Fruit fly (Drosophila melanogaster) whole organism, embryonic: Measurements from ENCODE around the gene Fbp1.

Source experiments
- ATbp ChIP-seq: fragments of 200-800 bp; sonication (Bioruptor generic); optimal IDR thresholded peaks from 2 replicates; lab custom pipeline; 2017; ENCODE audit warnings: missing biosample characterization, mild to moderate bottlenecking, missing genetic modification characterization, missing genetic modification reagents
- Adf1 ChIP-seq: fragments of 200-800 bp; sonication (Bioruptor generic); IDR thresholded peaks from 2 replicates; pipeline ENCODE4 v1.3.6; 2022; ENCODE audit warnings: missing biosample characterization, missing genetic modification characterization
- CG11696 ChIP-seq: fragments of 200-800 bp; sonication (Bioruptor generic); IDR thresholded peaks from 2 replicates; pipeline ENCODE4 v1.3.6; 2022; ENCODE audit warnings: missing biosample characterization, missing genetic modification characterization
- CG12391 ChIP-seq: fragments of 200-800 bp; sonication (Bioruptor generic); optimal IDR thresholded peaks from 3 replicates; lab custom pipeline; 2018; ENCODE audit warnings: missing biosample characterization, mild to moderate bottlenecking, missing genetic modification characterization, moderate library complexity
- CG13123 ChIP-seq: fragments of 200-800 bp; sonication (Bioruptor generic); optimal IDR thresholded peaks from 2 replicates; lab custom pipeline; 2016; ENCODE audit warnings: missing biosample characterization, missing genetic modification characterization
- CG14014 ChIP-seq: fragments of 200-800 bp; sonication (Bioruptor generic); IDR thresholded peaks from 2 replicates; pipeline ENCODE4 v1.3.6; 2022; ENCODE audit warnings: missing biosample characterization, missing genetic modification characterization
- CG14710 ChIP-seq: fragments of 200-800 bp; sonication (Bioruptor generic); optimal IDR thresholded peaks from 3 replicates; lab custom pipeline; 2019; ENCODE audit warnings: missing biosample characterization, mild to moderate bottlenecking, missing genetic modification characterization, moderate library complexity
- CG15269 ChIP-seq: fragments of 200-800 bp; sonication (Bioruptor generic); optimal IDR thresholded peaks from 2 replicates; lab custom pipeline; 2018; ENCODE audit warnings: missing biosample characterization, mild to moderate bottlenecking, missing genetic modification characterization, moderate library complexity
- CG16813 ChIP-seq: fragments of 200-800 bp; sonication (Bioruptor generic); IDR thresholded peaks from 3 replicates; pipeline ENCODE4 v1.3.6; 2022; ENCODE audit warnings: missing biosample characterization, missing genetic modification characterization; ENCODE audit not compliant: partially characterized antibody
- CG17186 ChIP-seq: fragments of 200-800 bp; sonication (Bioruptor generic); optimal IDR thresholded peaks from 3 replicates; lab custom pipeline; 2017; ENCODE audit warnings: missing biosample characterization, missing genetic modification reagents, missing genetic modification characterization
- CG1792 ChIP-seq: fragments of 200-800 bp; sonication (Bioruptor generic); optimal IDR thresholded peaks from 2 replicates; lab custom pipeline; 2016; ENCODE audit warnings: missing biosample characterization, missing genetic modification characterization
- CG2120 ChIP-seq: fragments of 200-800 bp; sonication (Bioruptor generic); optimal IDR thresholded peaks from 3 replicates; lab custom pipeline; 2016; ENCODE audit warnings: missing biosample characterization, missing genetic modification characterization
- CG2678 ChIP-seq: fragments of 200-800 bp; sonication (Bioruptor generic); optimal IDR thresholded peaks from 3 replicates; lab custom pipeline; 2019; ENCODE audit warnings: missing biosample characterization, mild to moderate bottlenecking, missing genetic modification characterization, moderate library complexity
- CG2889 ChIP-seq: fragments of 200-800 bp; sonication (Bioruptor generic); IDR thresholded peaks from 3 replicates; pipeline ENCODE4 v1.3.6; 2022; ENCODE audit warnings: missing biosample characterization, missing genetic modification characterization
- CG5180 ChIP-seq: fragments of 200-800 bp; sonication (Bioruptor generic); optimal IDR thresholded peaks from 3 replicates; lab custom pipeline; 2017; ENCODE audit warnings: missing biosample characterization, missing genetic modification characterization, mild to moderate bottlenecking, moderate library complexity, missing genetic modification reagents
- CG6683 ChIP-seq: fragments of 200-800 bp; sonication (Bioruptor generic); optimal IDR thresholded peaks from 2 replicates; lab custom pipeline; 2017; ENCODE audit warnings: missing biosample characterization, mild to moderate bottlenecking, missing genetic modification characterization, missing genetic modification reagents
- CG6791 ChIP-seq: fragments of 200-800 bp; sonication (Bioruptor generic); IDR thresholded peaks from 3 replicates; pipeline ENCODE4 v1.3.6; 2022; ENCODE audit warnings: missing biosample characterization, missing genetic modification characterization; ENCODE audit not compliant: partially characterized antibody
- CG6854 ChIP-seq: fragments of 200-800 bp; sonication (Bioruptor generic); optimal IDR thresholded peaks from 3 replicates; lab custom pipeline; 2017; ENCODE audit warnings: missing biosample characterization, mild to moderate bottlenecking, missing genetic modification characterization
- CG7963 ChIP-seq: fragments of 200-800 bp; sonication (Bioruptor generic); IDR thresholded peaks from 3 replicates; pipeline ENCODE4 v1.3.6; 2022; ENCODE audit warnings: missing biosample characterization, missing genetic modification characterization; ENCODE audit not compliant: partially characterized antibody
- CG9817 ChIP-seq: fragments of 200-800 bp; sonication (Bioruptor generic); optimal IDR thresholded peaks from 2 replicates; lab custom pipeline; 2018; ENCODE audit warnings: missing biosample characterization, mild to moderate bottlenecking, missing genetic modification characterization, moderate library complexity
- CoRest ChIP-seq: fragments of 200-800 bp; sonication (Bioruptor generic); optimal IDR thresholded peaks from 3 replicates; lab custom pipeline; 2018; ENCODE audit warnings: missing biosample characterization, mild to moderate bottlenecking, missing genetic modification characterization, moderate library complexity
- Dll ChIP-seq: fragments of 200-800 bp; sonication (Bioruptor generic); IDR thresholded peaks from 4 replicates; pipeline ENCODE4 v1.3.6; 2022; ENCODE audit warnings: missing biosample characterization, missing genetic modification characterization; ENCODE audit not compliant: partially characterized antibody
- HLH4C ChIP-seq: fragments of 200-800 bp; sonication (Bioruptor generic); IDR thresholded peaks from 3 replicates; pipeline ENCODE4 v1.3.6; 2022; ENCODE audit warnings: missing biosample characterization, missing genetic modification characterization; ENCODE audit not compliant: partially characterized antibody
- Hr39 ChIP-seq: fragments of >200 bp; optimal IDR thresholded peaks from 2 replicates; lab custom pipeline; 2017
- MBD-R2 ChIP-seq: fragments of 200-800 bp; sonication (Bioruptor generic); IDR thresholded peaks from 2 replicates; pipeline ENCODE4 v1.3.6; 2022; ENCODE audit warnings: missing biosample characterization, missing genetic modification characterization
- Mrtf ChIP-seq: fragments of 200-800 bp; sonication (Bioruptor generic); IDR thresholded peaks from 3 replicates; pipeline ENCODE4 v1.3.6; 2022; ENCODE audit warnings: missing biosample characterization, missing genetic modification characterization
- Myb ChIP-seq: fragments of 200-800 bp; sonication (Bioruptor generic); optimal IDR thresholded peaks from 2 replicates; lab custom pipeline; 2016; ENCODE audit warnings: missing biosample characterization, missing genetic modification characterization
- NFAT ChIP-seq: fragments of 200-800 bp; sonication (Bioruptor generic); IDR thresholded peaks from 2 replicates; pipeline ENCODE4 v1.3.6; 2022; ENCODE audit warnings: missing biosample characterization, missing genetic modification characterization
- Oli ChIP-seq: fragments of 200-800 bp; sonication (Bioruptor generic); optimal IDR thresholded peaks from 2 replicates; lab custom pipeline; 2018; ENCODE audit warnings: missing biosample characterization, mild to moderate bottlenecking, missing genetic modification characterization, moderate library complexity
- Optix ChIP-seq: fragments of 200-800 bp; sonication (Bioruptor generic); IDR thresholded peaks from 3 replicates; pipeline ENCODE4 v1.3.6; 2022; ENCODE audit warnings: missing biosample characterization, missing genetic modification characterization
- Sin3A ChIP-seq: fragments of >200 bp; optimal IDR thresholded peaks from 2 replicates; lab custom pipeline; 2018
- Six4 ChIP-seq: fragments of 200-800 bp; sonication (Bioruptor generic); optimal IDR thresholded peaks from 2 replicates; lab custom pipeline; 2016; ENCODE audit warnings: missing biosample characterization, missing genetic modification characterization
- bcd ChIP-seq: fragments of 200-800 bp; sonication (Bioruptor generic); optimal IDR thresholded peaks from 2 replicates; lab custom pipeline; 2017; ENCODE audit warnings: missing biosample characterization, mild to moderate bottlenecking, missing genetic modification characterization
- dm ChIP-seq: fragments of 200-800 bp; sonication (Bioruptor generic); optimal IDR thresholded peaks from 3 replicates; lab custom pipeline; 2016; ENCODE audit warnings: missing biosample characterization, missing genetic modification characterization
- dmrt11E ChIP-seq: fragments of 200-800 bp; sonication (Bioruptor generic); optimal IDR thresholded peaks from 3 replicates; lab custom pipeline; 2018; ENCODE audit warnings: missing biosample characterization, mild to moderate bottlenecking, missing genetic modification characterization, moderate library complexity
- eve ChIP-seq, 2 experiments: fragments of >200 bp; optimal IDR thresholded peaks; 2 replicates each; lab custom pipeline; 2017; ENCODE audit warnings: missing biosample characterization in 2 of 2, missing genetic modification characterization in 2 of 2
- grn ChIP-seq: fragments of 200-800 bp; sonication (Bioruptor generic); optimal IDR thresholded peaks from 3 replicates; lab custom pipeline; 2017; ENCODE audit warnings: missing biosample characterization, missing genetic modification characterization
- gro ChIP-seq: fragments of 200-800 bp; sonication (Bioruptor generic); optimal IDR thresholded peaks from 2 replicates; lab custom pipeline; 2016; ENCODE audit warnings: missing biosample characterization, missing genetic modification characterization
- gt ChIP-seq: fragments of 200-800 bp; sonication (Bioruptor generic); IDR thresholded peaks from 2 replicates; pipeline ENCODE4 v1.3.6; 2022; ENCODE audit warnings: missing biosample characterization, missing genetic modification characterization
- inv ChIP-seq: fragments of 200-800 bp; sonication (Bioruptor generic); IDR thresholded peaks from 2 replicates; pipeline ENCODE4 v1.3.6; 2022; ENCODE audit warnings: missing biosample characterization, missing genetic modification characterization; ENCODE audit not compliant: partially characterized antibody
- jigr1 ChIP-seq: fragments of 200-800 bp; sonication (Bioruptor generic); IDR thresholded peaks from 3 replicates; pipeline ENCODE4 v1.3.6; 2022; ENCODE audit warnings: missing biosample characterization, missing genetic modification characterization
- lbe ChIP-seq: fragments of 200-800 bp; sonication (Bioruptor generic); optimal IDR thresholded peaks from 2 replicates; lab custom pipeline; 2016; ENCODE audit warnings: missing biosample characterization, mild to moderate bottlenecking, missing genetic modification characterization
- p53 ChIP-seq: fragments of 200-800 bp; sonication (Bioruptor generic); optimal IDR thresholded peaks from 2 replicates; lab custom pipeline; 2016; ENCODE audit warnings: missing biosample characterization, missing genetic modification characterization
- pb ChIP-seq: fragments of 200-800 bp; sonication (Bioruptor generic); optimal IDR thresholded peaks from 3 replicates; lab custom pipeline; 2016; ENCODE audit warnings: missing biosample characterization, missing genetic modification characterization
- peb ChIP-seq: fragments of 200-800 bp; sonication (Bioruptor generic); IDR thresholded peaks from 2 replicates; pipeline ENCODE4 v1.3.6; 2022; ENCODE audit warnings: missing biosample characterization, missing genetic modification characterization
- phol ChIP-seq: fragments of 200-800 bp; sonication (Bioruptor generic); optimal IDR thresholded peaks from 3 replicates; lab custom pipeline; 2018; ENCODE audit warnings: missing biosample characterization, mild to moderate bottlenecking, missing genetic modification characterization, moderate library complexity
- pnt ChIP-seq: fragments of 200-800 bp; sonication (Bioruptor generic); optimal IDR thresholded peaks from 3 replicates; lab custom pipeline; 2016; ENCODE audit warnings: missing biosample characterization, missing genetic modification characterization
- pzg ChIP-seq: fragments of 200-800 bp; sonication (Bioruptor generic); optimal IDR thresholded peaks from 3 replicates; lab custom pipeline; 2018; ENCODE audit warnings: missing biosample characterization, mild to moderate bottlenecking, missing genetic modification characterization, moderate library complexity
- ranshi ChIP-seq: fragments of 200-800 bp; sonication (Bioruptor generic); IDR thresholded peaks from 2 replicates; pipeline ENCODE4 v1.3.6; 2022; ENCODE audit warnings: missing biosample characterization, missing genetic modification characterization
- ssp ChIP-seq: fragments of 200-800 bp; sonication (Bioruptor generic); IDR thresholded peaks from 2 replicates; pipeline ENCODE4 v1.3.6; 2022; ENCODE audit warnings: missing biosample characterization, missing genetic modification characterization
- toy ChIP-seq: fragments of 200-800 bp; sonication (Bioruptor generic); IDR thresholded peaks from 2 replicates; pipeline ENCODE4 v1.3.6; 2022; ENCODE audit warnings: missing biosample characterization, missing genetic modification characterization
- vnd ChIP-seq: fragments of 200-800 bp; sonication (Bioruptor generic); IDR thresholded peaks from 3 replicates; pipeline ENCODE4 v1.3.6; 2022; ENCODE audit warnings: missing biosample characterization, missing genetic modification characterization; ENCODE audit not compliant: partially characterized antibody

Gene Fbp1

dm6 chr3L:14071621-14072020 is 26.2 kb downstream of the Fbp1 start, which contains the start of gene Pex1 (continued):
- TF ChIP-seq CG17186 (GFP tag; lab: Kevin White, UChicago) (peak; percentile 74), phol (tag; lab: Kevin White, UChicago) (peak; percentile 30), Adf1 (GFP tag; lab: Robert Waterston, UW) (no peak), CG11696 (GFP tag; lab: Robert Waterston, UW) (no peak), grn (GFP tag; lab: Kevin White, UChicago) (no peak), peb (GFP tag; lab: Robert Waterston, UW) (no peak), pb (GFP tag; lab: Kevin White, UChicago) (no peak), Myb (GFP tag; lab: Kevin White, UChicago) (peak; percentile 94), toy (no peak), dm (GFP tag; lab: Kevin White, UChicago) (no peak), CG6854 (no peak), CG5180 (GFP tag; lab: Kevin White, UChicago) (no peak), Optix (GFP tag; lab: Robert Waterston, UW) (no peak), CG1792 (GFP tag; lab: Kevin White, UChicago) (no peak), pzg (peak; percentile 69), CG15269 (tag; lab: Kevin White, UChicago) (no peak), CG14710 (tag; lab: Kevin White, UChicago) (peak; percentile 40), Six4 (peak; percentile 10), NFAT (no peak; the same call in 1 of the 2 replicates), CG16813 (peak; percentile 81), MBD-R2 (GFP tag; lab: Robert Waterston, UW) (peak; percentile 95), gro (GFP tag; lab: Kevin White, UChicago) (no peak), CG14014 (GFP tag; lab: Robert Waterston, UW) (peak; percentile 14; the same call in 1 of the 2 replicates), Oli (tag; lab: Kevin White, UChicago) (no peak), bcd (GFP tag; lab: Kevin White, UChicago) (no peak), lbe (GFP tag; lab: Kevin White, UChicago) (peak; percentile 15), dmrt11E (tag; lab: Kevin White, UChicago) (no peak), p53 (GFP tag; lab: Kevin White, UChicago) (no peak), gt (GFP tag; lab: Robert Waterston, UW) (no peak), CG9817 (tag; lab: Kevin White, UChicago) (no peak), CG2678 (no peak), CG2120 (GFP tag; lab: Kevin White, UChicago) (no peak), Sin3A (lab: Kevin White, UChicago) (peak; percentile 55), jigr1 (GFP tag; lab: Robert Waterston, UW) (no peak), inv (GFP tag; lab: Robert Waterston, UW) (peak; percentile 66), CoRest (tag; lab: Kevin White, UChicago) (no peak), ATbp (GFP tag; lab: Kevin White, UChicago) (no peak), eve (GFP tag; optimal IDR thresholded peaks at IDR 0.05; lab: Kevin White, UChicago) (no peak), Dll (GFP tag; lab: Robert Waterston, UW) (peak; percentile 86), CG13123 (GFP tag; lab: Kevin White, UChicago) (no peak), vnd (peak; percentile 71), CG6683 (GFP tag; lab: Kevin White, UChicago) (no peak), ssp (no peak), pnt (GFP tag; lab: Kevin White, UChicago) (no peak), CG12391 (tag; lab: Kevin White, UChicago) (peak; percentile 30), Mrtf (GFP tag; lab: Robert Waterston, UW) (no peak), ranshi (GFP tag; lab: Robert Waterston, UW) (no peak), CG7963 (GFP tag; lab: Robert Waterston, UW) (no peak; the same call in 2 of the 3 replicates), Hr39 (lab: Kevin White, UChicago) (no peak), HLH4C (peak; percentile 74; the same call in 2 of the 3 replicates), CG6791 (GFP tag; lab: Robert Waterston, UW) (peak; percentile 78), CG2889 (no peak)
